Worm (Caenorhabditis elegans) whole organism, L2 larva: ENCODE results near the gene acdh-13.
A peak's percentile ranks its signal among the peaks of the same experiment; 100 is the strongest.

Source experiments
- F13H6.1 ChIP-seq: sonication (generic microtip); optimal IDR thresholded peaks from 2 replicates; lab custom pipeline; 2016; ENCODE audit warnings: missing genetic modification characterization, missing compliant biosample characterization
- Y55F3AM.14 ChIP-seq: fragments of 200-800 bp; sonication (Bioruptor generic); optimal IDR thresholded peaks from 2 replicates; lab custom pipeline; 2018; ENCODE audit warnings: mild to moderate bottlenecking, missing genetic modification characterization, missing compliant biosample characterization
- ZK546.5 ChIP-seq: sonication (generic microtip); optimal IDR thresholded peaks from 2 replicates; lab custom pipeline; 2017; ENCODE audit warnings: missing biosample characterization, missing genetic modification characterization
- alr-1 ChIP-seq: fragments of 150-350 bp; optimal IDR thresholded peaks from 2 replicates; lab custom pipeline; 2014; ENCODE audit warnings: missing biosample characterization, missing genetic modification characterization
- ama-1 ChIP-seq: fragments of 150-350 bp; optimal IDR thresholded peaks from 2 replicates; lab custom pipeline; 2018; ENCODE audit warnings: inconsistent platforms
- blmp-1 ChIP-seq: sonication (generic microtip); optimal IDR thresholded peaks from 2 replicates; lab custom pipeline; 2017; ENCODE audit warnings: missing genetic modification characterization, mild to moderate bottlenecking, missing compliant biosample characterization, antibody characterized with exemption, moderate library complexity; ENCODE audit not compliant: insufficient read depth
- ceh-16 ChIP-seq: fragments of 150-350 bp; optimal IDR thresholded peaks from 2 replicates; lab custom pipeline; 2014; ENCODE audit warnings: missing biosample characterization, missing genetic modification characterization
- ceh-82 ChIP-seq: fragments of 150-350 bp; optimal IDR thresholded peaks from 2 replicates; lab custom pipeline; 2014; ENCODE audit warnings: missing biosample characterization, missing genetic modification characterization
- crh-2 ChIP-seq: sonication (generic microtip); optimal IDR thresholded peaks from 2 replicates; lab custom pipeline; 2017; ENCODE audit warnings: missing biosample characterization, missing genetic modification characterization
- dmd-4 ChIP-seq: sonication (generic microtip); optimal IDR thresholded peaks from 2 replicates; lab custom pipeline; 2017; ENCODE audit warnings: missing biosample characterization, missing genetic modification characterization
- egl-27 ChIP-seq: sonication (generic microtip); optimal IDR thresholded peaks from 3 replicates; lab custom pipeline; 2017; ENCODE audit warnings: missing biosample characterization, missing genetic modification reagents, missing genetic modification characterization
- elt-1 ChIP-seq: fragments of 150-350 bp; optimal IDR thresholded peaks from 2 replicates; lab custom pipeline; 2014; ENCODE audit warnings: missing biosample characterization, missing genetic modification characterization
- elt-3 ChIP-seq: sonication (generic microtip); optimal IDR thresholded peaks from 2 replicates; lab custom pipeline; 2017; ENCODE audit warnings: missing biosample characterization, missing genetic modification characterization
- fos-1 ChIP-seq: fragments of 150-350 bp; optimal IDR thresholded peaks from 2 replicates; lab custom pipeline; 2014; ENCODE audit warnings: missing biosample characterization, missing genetic modification characterization
- gmeb-1 ChIP-seq: fragments of 150-350 bp; optimal IDR thresholded peaks from 2 replicates; lab custom pipeline; 2014; ENCODE audit warnings: missing biosample characterization, missing genetic modification characterization
- lin-11 ChIP-seq: fragments of 150-350 bp; sonication (generic microtip); optimal IDR thresholded peaks from 2 replicates; lab custom pipeline; 2014; ENCODE audit warnings: missing biosample characterization, missing genetic modification characterization, inconsistent platforms, mixed read lengths
- lin-13 ChIP-seq: fragments of 150-350 bp; optimal IDR thresholded peaks from 2 replicates; lab custom pipeline; 2014; ENCODE audit warnings: missing biosample characterization, missing genetic modification reagents, missing genetic modification characterization
- lin-39 ChIP-seq: fragments of 150-350 bp; optimal IDR thresholded peaks from 2 replicates; lab custom pipeline; 2014; ENCODE audit warnings: missing biosample characterization, missing genetic modification reagents, missing genetic modification characterization
- mab-5 ChIP-seq: fragments of 150-350 bp; optimal IDR thresholded peaks from 2 replicates; lab custom pipeline; 2014; ENCODE audit warnings: missing biosample characterization, missing genetic modification characterization
- mbf-1 ChIP-seq: sonication (generic microtip); optimal IDR thresholded peaks from 2 replicates; lab custom pipeline; 2017; ENCODE audit warnings: missing biosample characterization, missing genetic modification characterization
- mdl-1 ChIP-seq, 2 experiments: fragments of 150-350 bp in 1 of 2; sonication (generic microtip) in 1 of 2; optimal IDR thresholded peaks; 2 replicates each; lab custom pipeline; 2017; ENCODE audit warnings: missing biosample characterization in 2 of 2, missing genetic modification characterization in 2 of 2
- nhr-10 ChIP-seq: sonication (generic microtip); optimal IDR thresholded peaks from 2 replicates; lab custom pipeline; 2017; ENCODE audit warnings: missing biosample characterization, missing genetic modification characterization
- nhr-12 ChIP-seq: fragments of 150-350 bp; optimal IDR thresholded peaks from 2 replicates; lab custom pipeline; 2014; ENCODE audit warnings: missing biosample characterization, missing genetic modification characterization
- nhr-129 ChIP-seq: fragments of 150-350 bp; optimal IDR thresholded peaks from 2 replicates; lab custom pipeline; 2014; ENCODE audit warnings: missing biosample characterization, missing genetic modification characterization
- nhr-21 ChIP-seq: fragments of 150-350 bp; optimal IDR thresholded peaks from 2 replicates; lab custom pipeline; 2014; ENCODE audit warnings: missing biosample characterization, missing genetic modification characterization
- nhr-25 ChIP-seq: fragments of 150-350 bp; sonication (generic microtip); optimal IDR thresholded peaks from 3 replicates; lab custom pipeline; 2014; ENCODE audit warnings: missing biosample characterization, missing genetic modification characterization
- nhr-6 ChIP-seq: fragments of 150-350 bp; optimal IDR thresholded peaks from 2 replicates; lab custom pipeline; 2014; ENCODE audit warnings: missing biosample characterization, missing genetic modification characterization
- nhr-77 ChIP-seq: fragments of 150-350 bp; optimal IDR thresholded peaks from 2 replicates; lab custom pipeline; 2014; ENCODE audit warnings: missing biosample characterization, missing genetic modification characterization
- peb-1 ChIP-seq: fragments of 150-350 bp; optimal IDR thresholded peaks from 2 replicates; lab custom pipeline; 2014; ENCODE audit warnings: missing biosample characterization, missing genetic modification characterization
- sem-4 ChIP-seq: fragments of 150-350 bp; optimal IDR thresholded peaks from 2 replicates; lab custom pipeline; 2014; ENCODE audit warnings: missing biosample characterization, missing genetic modification reagents, missing genetic modification characterization
- skn-1 ChIP-seq: sonication (generic microtip); optimal IDR thresholded peaks from 2 replicates; lab custom pipeline; 2017; ENCODE audit warnings: missing biosample characterization, missing genetic modification characterization
- sma-3 ChIP-seq: sonication (generic microtip); optimal IDR thresholded peaks from 2 replicates; lab custom pipeline; 2016; ENCODE audit warnings: missing genetic modification reagents, missing genetic modification characterization, missing compliant biosample characterization
- sma-9 ChIP-seq, 2 experiments: fragments of 150-350 bp in 1 of 2; sonication (generic microtip) in 1 of 2; optimal IDR thresholded peaks; 2 replicates each; lab custom pipeline; 2014 to 2016; ENCODE audit warnings: missing genetic modification characterization in 2 of 2, mild to moderate bottlenecking in 1 of 2, missing biosample characterization in 1 of 2, missing compliant biosample characterization in 1 of 2, missing genetic modification reagents in 1 of 2, moderate library complexity in 1 of 2
- snpc-4 ChIP-seq: fragments of 150-350 bp; optimal IDR thresholded peaks from 2 replicates; lab custom pipeline; 2014; ENCODE audit warnings: missing biosample characterization, missing genetic modification characterization
- unc-55 ChIP-seq: fragments of 150-350 bp; sonication (generic microtip); optimal IDR thresholded peaks from 3 replicates; lab custom pipeline; 2014; ENCODE audit warnings: missing biosample characterization, missing genetic modification reagents, missing genetic modification characterization
- unc-62 ChIP-seq: fragments of 150-350 bp; optimal IDR thresholded peaks from 2 replicates; lab custom pipeline; 2014; ENCODE audit warnings: missing biosample characterization, missing genetic modification reagents, missing genetic modification characterization
- zag-1 ChIP-seq: fragments of 150-350 bp; optimal IDR thresholded peaks from 2 replicates; lab custom pipeline; 2014; ENCODE audit warnings: missing biosample characterization, missing genetic modification characterization
- ztf-1 ChIP-seq: fragments of 200-800 bp; sonication (Bioruptor generic); conservative IDR thresholded peaks from 2 replicates; pipeline ENCODE4 v1.3.6; 2022; ENCODE audit warnings: missing genetic modification characterization, missing compliant biosample characterization
- ztf-4 ChIP-seq: fragments of 150-350 bp; optimal IDR thresholded peaks from 2 replicates; lab custom pipeline; 2014; ENCODE audit warnings: missing biosample characterization, missing genetic modification characterization

Gene acdh-13

ce11 chrIV:8481308-8481707 lies 17.3 kb downstream of the acdh-13 start, which contains the start of gene spp-8 (continued):
- TF ChIP-seq lin-13 (GFP tag; lab: Kevin White, UChicago) (no peak), mdl-1 (tag; optimal IDR thresholded peaks at IDR 0.05; lab: Kevin White, UChicago) (peak in 1 of 2 experiments; percentile 43), nhr-77 (tag; lab: Kevin White, UChicago) (no peak), alr-1 (tag; lab: Kevin White, UChicago) (no peak), mbf-1 (no peak), lin-39 (tag; lab: Kevin White, UChicago) (no peak), sem-4 (tag; lab: Kevin White, UChicago) (no peak), ceh-16 (no peak), mab-5 (no peak), ztf-1 (no peak), nhr-6 (tag; lab: Kevin White, UChicago) (no peak), Y55F3AM.14 (GFP tag; lab: Kevin White, UChicago) (no peak), unc-62 (GFP tag; lab: Kevin White, UChicago) (no peak), blmp-1 (tag; lab: Kevin White, UChicago) (no peak), nhr-25 (tag; lab: Kevin White, UChicago) (no peak), sma-9 (GFP tag; optimal IDR thresholded peaks at IDR 0.05; lab: Kevin White, UChicago) (peak; percentile 55), sma-9 (tag; optimal IDR thresholded peaks at IDR 0.05; lab: Kevin White, UChicago) (no peak), elt-3 (tag; lab: Kevin White, UChicago) (no peak), snpc-4 (tag; lab: Kevin White, UChicago) (no peak), zag-1 (no peak), nhr-10 (tag; lab: Kevin White, UChicago) (no peak), nhr-12 (tag; lab: Kevin White, UChicago) (no peak), F13H6.1 (tag; lab: Kevin White, UChicago) (no peak), ama-1 (lab: Kevin White, UChicago) (no peak)
- TF ChIP-seq, all 48 proteins: peak for 7

DNA sequence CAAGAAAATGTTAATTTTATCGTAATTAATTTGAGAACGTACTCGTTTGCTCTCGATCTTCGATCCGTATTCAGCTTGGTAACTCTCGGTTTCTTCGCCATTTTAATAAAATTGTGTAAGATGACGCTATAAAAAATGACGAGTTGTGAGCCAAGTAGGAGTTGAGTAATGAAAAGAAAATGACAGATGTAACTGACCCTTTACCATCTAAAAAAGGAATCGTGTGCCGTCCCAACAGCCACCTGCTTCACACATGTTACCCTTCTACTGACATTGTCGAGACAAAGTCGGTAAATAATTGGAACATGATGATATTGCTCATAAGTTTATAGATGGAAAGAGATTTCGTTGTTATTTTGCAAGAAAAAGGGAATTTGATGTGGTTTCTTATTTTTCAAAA lies 19.3 kb downstream of the acdh-13 start, which contains the start of gene hlh-12:
TSS of gene hlh-12 (minus strand) at position 101 of the 400 bp plus-strand sequence.
- no peak for TF ChIP-seq sma-3 (GFP tag; lab: Kevin White, UChicago)
- no peak for TF ChIP-seq peb-1 (tag; lab: Kevin White, UChicago)
- TF ChIP-seq skn-1 (tag; lab: Kevin White, UChicago) = no peak
- no peak for TF ChIP-seq dmd-4 (tag; lab: Kevin White, UChicago)
- TF ChIP-seq fos-1 (tag; lab: Kevin White, UChicago) = no peak
- no peak for TF ChIP-seq ceh-82 (tag; lab: Kevin White, UChicago)
- no peak for TF ChIP-seq elt-1 (tag; lab: Kevin White, UChicago)
- no peak for TF ChIP-seq gmeb-1 (tag; lab: Kevin White, UChicago)
- no peak for TF ChIP-seq zag-1
- TF ChIP-seq ZK546.5 (tag; lab: Kevin White, UChicago) = no peak
- no peak for TF ChIP-seq nhr-10 (tag; lab: Kevin White, UChicago)
- no peak for TF ChIP-seq ztf-1
- TF ChIP-seq nhr-21 = no peak
- TF ChIP-seq lin-39 (tag; lab: Kevin White, UChicago) = no peak
- no peak for TF ChIP-seq nhr-12 (tag; lab: Kevin White, UChicago)

- TF ChIP-seq sma-3 (GFP tag; lab: Kevin White, UChicago) (no peak), ceh-82 (tag; lab: Kevin White, UChicago) (no peak), elt-1 (tag; lab: Kevin White, UChicago) (no peak), mdl-1 (tag; optimal IDR thresholded peaks at IDR 0.05; lab: Kevin White, UChicago) (no peak), snpc-4 (tag; lab: Kevin White, UChicago) (no peak), unc-55 (GFP tag; lab: Kevin White, UChicago) (no peak), nhr-6 (tag; lab: Kevin White, UChicago) (no peak), ztf-1 (no peak), nhr-25 (tag; lab: Kevin White, UChicago) (no peak), dmd-4 (tag; lab: Kevin White, UChicago) (no peak), mab-5 (no peak), elt-3 (tag; lab: Kevin White, UChicago) (no peak), nhr-129 (tag; lab: Kevin White, UChicago) (no peak), lin-11 (tag; lab: Kevin White, UChicago) (no peak), egl-27 (tag; lab: Kevin White, UChicago) (no peak), crh-2 (no peak), nhr-12 (tag; lab: Kevin White, UChicago) (no peak), ztf-4 (no peak)
Measured at ce11 chrIV:8478516-8478915, 20.1 kb downstream of the acdh-13 start.
